Fruit fly (Drosophila melanogaster): Measurements from ENCODE around the gene CG7126.
A peak's percentile ranks its signal among the peaks of the same experiment; 100 is the strongest.

The CG7126 gene

dm6 chr3R:18291831-18292230 lies 10.8 kb downstream of the CG7126 start (continued):
- TF ChIP-seq wek (GFP tag; optimal IDR thresholded peaks at IDR 0.05) (no peak), stwl (tag; optimal IDR thresholded peaks at IDR 0.05) (no peak), CG4617 (GFP tag; optimal IDR thresholded peaks at IDR 0.05; ENCODE audit: borderline replicate concordance) (no peak), gt (GFP tag; IDR thresholded peaks at IDR 0.05) (no peak), inv (GFP tag; IDR thresholded peaks at IDR 0.05; ENCODE audit: partially characterized antibody) (no peak), Kr (GFP tag; optimal IDR thresholded peaks at IDR 0.05) (no peak), Awh (GFP tag; IDR thresholded peaks at IDR 0.05) (no peak), ci (GFP tag; IDR thresholded peaks at IDR 0.05) (no peak), CG4730 (GFP tag; IDR thresholded peaks at IDR 0.05) (no peak), zen (tag; optimal IDR thresholded peaks at IDR 0.05) (no peak), CG4424 (GFP tag; optimal IDR thresholded peaks at IDR 0.05) (no peak), Hand (GFP tag; optimal IDR thresholded peaks at IDR 0.05) (no peak), pnt (GFP tag; optimal IDR thresholded peaks at IDR 0.05) (no peak), CG7963 (GFP tag; IDR thresholded peaks at IDR 0.05; ENCODE audit: partially characterized antibody) (no peak), sug (tag; optimal IDR thresholded peaks at IDR 0.05) (peak; percentile 28), nmo (GFP tag; optimal IDR thresholded peaks at IDR 0.05) (no peak), CG2116 (GFP tag; optimal IDR thresholded peaks at IDR 0.05) (no peak), ab (GFP tag; optimal IDR thresholded peaks at IDR 0.05) (no peak), sd (tag; optimal IDR thresholded peaks at IDR 0.05) (peak; percentile 45)

dm6 chr3R:18288677-18289076 lies 14.0 kb downstream of the CG7126 start, which contains the start of gene CG7131:
Gene CG7131 (minus strand): TSS chr3R:18288777.
- TF ChIP-seq Lpt (GFP tag; optimal IDR thresholded peaks at IDR 0.05) (no peak), CG10543 (GFP tag; optimal IDR thresholded peaks at IDR 0.05) (no peak), D19B (GFP tag; optimal IDR thresholded peaks at IDR 0.05) (no peak), ap (GFP tag; IDR thresholded peaks at IDR 0.05) (no peak), br (optimal IDR thresholded peaks at IDR 0.05) (no peak), corto (GFP tag; optimal IDR thresholded peaks at IDR 0.05) (no peak), ATbp (GFP tag; optimal IDR thresholded peaks at IDR 0.05) (no peak), ato (GFP tag; IDR thresholded peaks at IDR 0.05; ENCODE audit: partially characterized antibody) (no peak), Sry-β (GFP tag; optimal IDR thresholded peaks at IDR 0.05) (no peak), Chrac-16 (GFP tag; optimal IDR thresholded peaks at IDR 0.05) (no peak), CG7745 (tag; optimal IDR thresholded peaks at IDR 0.05) (no peak), sqz (GFP tag; optimal IDR thresholded peaks at IDR 0.05) (no peak), Ets65A (GFP tag) (no peak), fu2 (GFP tag; optimal IDR thresholded peaks at IDR 0.05) (no peak), az2 (GFP tag; optimal IDR thresholded peaks at IDR 0.05) (no peak), btn (GFP tag; optimal IDR thresholded peaks at IDR 0.05) (no peak), wdn (GFP tag; IDR thresholded peaks at IDR 0.05) (no peak), mam (GFP tag; optimal IDR thresholded peaks at IDR 0.05) (no peak), crol (GFP tag; IDR thresholded peaks at IDR 0.05) (no peak), CG1602 (GFP tag; optimal IDR thresholded peaks at IDR 0.05) (no peak)

dm6 chr3R:18283441-18283840 lies 19.2 kb downstream of the CG7126 start, which contains the start of the genes CG14312 and CG8064:
Gene CG14312 (minus strand): TSS chr3R:18283528.
Gene CG8064 (plus strand): TSS chr3R:18283660.
- TF ChIP-seq dm (GFP tag; optimal IDR thresholded peaks at IDR 0.05) (peak; percentile 95), vnd (GFP tag; IDR thresholded peaks at IDR 0.05; ENCODE audit: partially characterized antibody) (peak; percentile 44; the same call in 1 of the 3 replicates), unpg (GFP tag; optimal IDR thresholded peaks at IDR 0.05) (no peak), CG33213 (GFP tag; optimal IDR thresholded peaks at IDR 0.05) (peak; percentile 33), hb (GFP tag; IDR thresholded peaks at IDR 0.05; ENCODE audit: partially characterized antibody) (0 out of 3 replicates have a peak, but pooled peaks have one; percentile 37), phol (tag; optimal IDR thresholded peaks at IDR 0.05) (peak; percentile 15), Sry-δ (GFP tag; optimal IDR thresholded peaks at IDR 0.05) (peak; percentile 94), en (GFP tag; optimal IDR thresholded peaks at IDR 0.05) (no peak), CG13287 (GFP tag; IDR thresholded peaks at IDR 0.05; ENCODE audit: partially characterized antibody) (peak; percentile 81), CG7372 (GFP tag; IDR thresholded peaks at IDR 0.05) (no peak), CG3995 (GFP tag; optimal IDR thresholded peaks at IDR 0.05) (peak; percentile 76), Myb (GFP tag; optimal IDR thresholded peaks at IDR 0.05) (peak; percentile 99), CG3847 (GFP tag; IDR thresholded peaks at IDR 0.05) (peak; percentile 76)
